Fruit fly (Drosophila melanogaster) whole organism, embryonic: ENCODE data around the gene CG31019.

Experiments
- Atf3 ChIP-seq: fragments of 200-800 bp; sonication (Bioruptor generic); optimal IDR thresholded peaks from 3 replicates; lab custom pipeline; 2016; ENCODE audit warnings: missing biosample characterization, missing genetic modification characterization
- CG14667 ChIP-seq: fragments of 200-800 bp; sonication (Bioruptor generic); IDR thresholded peaks from 2 replicates; pipeline ENCODE4 v1.3.6; 2022; ENCODE audit warnings: missing biosample characterization, missing genetic modification characterization
- CG15269 ChIP-seq: fragments of 200-800 bp; sonication (Bioruptor generic); optimal IDR thresholded peaks from 2 replicates; lab custom pipeline; 2018; ENCODE audit warnings: missing biosample characterization, mild to moderate bottlenecking, missing genetic modification characterization, moderate library complexity
- CG17385 ChIP-seq: fragments of 200-800 bp; sonication (Bioruptor generic); optimal IDR thresholded peaks from 3 replicates; lab custom pipeline; 2018; ENCODE audit warnings: missing biosample characterization, mild to moderate bottlenecking, missing genetic modification characterization
- CG2202 ChIP-seq: fragments of 200-800 bp; sonication (Bioruptor generic); optimal IDR thresholded peaks from 2 replicates; lab custom pipeline; 2018; ENCODE audit warnings: missing biosample characterization, mild to moderate bottlenecking, missing genetic modification characterization
- CG30020 ChIP-seq: fragments of 200-800 bp; optimal IDR thresholded peaks from 2 replicates; lab custom pipeline; 2019; ENCODE audit warnings: missing biosample characterization, mild to moderate bottlenecking, missing genetic modification characterization, moderate library complexity
- CG30403 ChIP-seq: fragments of 200-800 bp; sonication (Bioruptor generic); optimal IDR thresholded peaks from 3 replicates; lab custom pipeline; 2016; ENCODE audit warnings: missing biosample characterization, missing genetic modification characterization
- CG43689 ChIP-seq: fragments of 200-800 bp; sonication (Bioruptor generic); IDR thresholded peaks from 2 replicates; pipeline ENCODE4 v1.3.6; 2022; ENCODE audit warnings: missing biosample characterization, missing genetic modification characterization
- CG4404 ChIP-seq: fragments of 200-800 bp; sonication (Bioruptor generic); IDR thresholded peaks from 2 replicates; pipeline ENCODE4 v1.3.6; 2022; ENCODE audit warnings: missing biosample characterization, missing genetic modification characterization
- CG4820 ChIP-seq: fragments of 200-800 bp; sonication (Bioruptor generic); optimal IDR thresholded peaks from 3 replicates; lab custom pipeline; 2016; ENCODE audit warnings: missing biosample characterization, missing genetic modification characterization
- CG6272 ChIP-seq: fragments of 200-800 bp; sonication (Bioruptor generic); IDR thresholded peaks from 2 replicates; pipeline ENCODE4 v1.3.6; 2022; ENCODE audit warnings: missing biosample characterization, missing genetic modification characterization
- CG8388 ChIP-seq: fragments of 200-800 bp; sonication (Bioruptor generic); optimal IDR thresholded peaks from 2 replicates; lab custom pipeline; 2019; ENCODE audit warnings: missing biosample characterization, mild to moderate bottlenecking, missing genetic modification characterization, moderate library complexity
- CG8944 ChIP-seq: fragments of 200-800 bp; sonication (Bioruptor generic); optimal IDR thresholded peaks from 3 replicates; lab custom pipeline; 2016; ENCODE audit warnings: missing biosample characterization, missing genetic modification characterization
- Dad ChIP-seq: fragments of 200-800 bp; sonication (Bioruptor generic); optimal IDR thresholded peaks from 3 replicates; lab custom pipeline; 2016; ENCODE audit warnings: missing biosample characterization, missing genetic modification characterization
- Ets65A ChIP-seq: fragments of 200-800 bp; sonication (Bioruptor generic); peaks from one replicate; lab custom pipeline; 2016; ENCODE audit warnings: missing biosample characterization, missing genetic modification characterization
- Rfx ChIP-seq: fragments of 200-800 bp; sonication (Bioruptor generic); IDR thresholded peaks from 2 replicates; pipeline ENCODE4 v1.3.6; 2022; ENCODE audit warnings: missing biosample characterization, missing genetic modification characterization
- Six4 ChIP-seq: fragments of 200-800 bp; sonication (Bioruptor generic); optimal IDR thresholded peaks from 2 replicates; lab custom pipeline; 2016; ENCODE audit warnings: missing biosample characterization, missing genetic modification characterization
- Xbp1 ChIP-seq: fragments of 200-800 bp; sonication (Bioruptor generic); optimal IDR thresholded peaks from 3 replicates; lab custom pipeline; 2016; ENCODE audit warnings: missing biosample characterization, mild to moderate bottlenecking, missing genetic modification characterization
- al ChIP-seq: fragments of 200-800 bp; sonication (Bioruptor generic); IDR thresholded peaks from 2 replicates; pipeline ENCODE4 v1.3.6; 2022; ENCODE audit warnings: missing biosample characterization, missing genetic modification characterization
- ase ChIP-seq: fragments of 200-800 bp; sonication (Bioruptor generic); IDR thresholded peaks from 3 replicates; pipeline ENCODE4 v1.3.6; 2022; ENCODE audit warnings: missing biosample characterization, missing genetic modification characterization
- ash1 ChIP-seq: fragments of 200-800 bp; sonication (Bioruptor generic); optimal IDR thresholded peaks from 2 replicates; lab custom pipeline; 2018; ENCODE audit warnings: missing biosample characterization, mild to moderate bottlenecking, missing genetic modification characterization
- btn ChIP-seq: fragments of 200-800 bp; sonication (Bioruptor generic); optimal IDR thresholded peaks from 2 replicates; lab custom pipeline; 2016; ENCODE audit warnings: missing biosample characterization, missing genetic modification characterization
- cas ChIP-seq: fragments of 200-800 bp; sonication (Bioruptor generic); IDR thresholded peaks from 2 replicates; pipeline ENCODE4 v1.3.6; 2022; ENCODE audit warnings: missing biosample characterization, missing genetic modification characterization
- caup ChIP-seq: fragments of 200-800 bp; sonication (Bioruptor generic); optimal IDR thresholded peaks from 3 replicates; lab custom pipeline; 2017; ENCODE audit warnings: missing biosample characterization, mild to moderate bottlenecking, missing genetic modification characterization, moderate library complexity; ENCODE audit not compliant: severe bottlenecking
- en ChIP-seq: fragments of 200-800 bp; sonication (Bioruptor generic); optimal IDR thresholded peaks from 2 replicates; lab custom pipeline; 2016; ENCODE audit warnings: missing biosample characterization, missing genetic modification characterization
- eve ChIP-seq, 2 experiments: fragments of >200 bp; optimal IDR thresholded peaks; 2 replicates each; lab custom pipeline; 2017; ENCODE audit warnings: missing biosample characterization in 2 of 2, missing genetic modification characterization in 2 of 2
- ewg ChIP-seq: fragments of 200-800 bp; sonication (Bioruptor generic); optimal IDR thresholded peaks from 3 replicates; lab custom pipeline; 2017; ENCODE audit warnings: mild to moderate bottlenecking, missing biosample characterization, missing genetic modification reagents, missing genetic modification characterization
- klu ChIP-seq: fragments of 200-800 bp; sonication (Bioruptor generic); IDR thresholded peaks from 2 replicates; pipeline ENCODE4 v1.3.6; 2022; ENCODE audit warnings: missing biosample characterization, missing genetic modification characterization
- lbe ChIP-seq: fragments of 200-800 bp; sonication (Bioruptor generic); optimal IDR thresholded peaks from 2 replicates; lab custom pipeline; 2016; ENCODE audit warnings: missing biosample characterization, mild to moderate bottlenecking, missing genetic modification characterization
- pan ChIP-seq, 4 experiments: fragments of >200 bp in 3 of 4; fragments of 200-800 bp in 1 of 4; sonication (Bioruptor generic) in 1 of 4; optimal IDR thresholded peaks in 3 of 4; IDR thresholded peaks in 1 of 4; 2 replicates each; pipeline versions ENCODE4 v1.3.6 to Lab custom; 2017 to 2022; ENCODE audit warnings: missing biosample characterization in 2 of 4, missing genetic modification characterization in 2 of 4, mixed read lengths in 1 of 4
- pnt ChIP-seq: fragments of 200-800 bp; sonication (Bioruptor generic); optimal IDR thresholded peaks from 3 replicates; lab custom pipeline; 2016; ENCODE audit warnings: missing biosample characterization, missing genetic modification characterization
- psq ChIP-seq: fragments of 200-800 bp; sonication (Bioruptor generic); optimal IDR thresholded peaks from 2 replicates; lab custom pipeline; 2017; ENCODE audit warnings: missing biosample characterization, missing genetic modification characterization
- repo ChIP-seq: fragments of 200-800 bp; sonication (Bioruptor generic); optimal IDR thresholded peaks from 2 replicates; lab custom pipeline; 2016; ENCODE audit warnings: missing biosample characterization, missing genetic modification characterization
- sens ChIP-seq: fragments of 200-800 bp; sonication (Bioruptor generic); peaks from one replicate; lab custom pipeline; 2016; ENCODE audit warnings: missing biosample characterization, missing genetic modification characterization
- slbo ChIP-seq: fragments of 200-800 bp; sonication (Bioruptor generic); IDR thresholded peaks from 2 replicates; pipeline ENCODE4 v1.3.6; 2022; ENCODE audit warnings: missing biosample characterization, missing genetic modification characterization
- toy ChIP-seq: fragments of 200-800 bp; sonication (Bioruptor generic); IDR thresholded peaks from 2 replicates; pipeline ENCODE4 v1.3.6; 2022; ENCODE audit warnings: missing biosample characterization, missing genetic modification characterization
- zf30C ChIP-seq: fragments of 200-800 bp; sonication (Bioruptor generic); optimal IDR thresholded peaks from 3 replicates; lab custom pipeline; 2018; ENCODE audit warnings: missing biosample characterization, mild to moderate bottlenecking, missing genetic modification characterization

CG31019 gene

DNA sequence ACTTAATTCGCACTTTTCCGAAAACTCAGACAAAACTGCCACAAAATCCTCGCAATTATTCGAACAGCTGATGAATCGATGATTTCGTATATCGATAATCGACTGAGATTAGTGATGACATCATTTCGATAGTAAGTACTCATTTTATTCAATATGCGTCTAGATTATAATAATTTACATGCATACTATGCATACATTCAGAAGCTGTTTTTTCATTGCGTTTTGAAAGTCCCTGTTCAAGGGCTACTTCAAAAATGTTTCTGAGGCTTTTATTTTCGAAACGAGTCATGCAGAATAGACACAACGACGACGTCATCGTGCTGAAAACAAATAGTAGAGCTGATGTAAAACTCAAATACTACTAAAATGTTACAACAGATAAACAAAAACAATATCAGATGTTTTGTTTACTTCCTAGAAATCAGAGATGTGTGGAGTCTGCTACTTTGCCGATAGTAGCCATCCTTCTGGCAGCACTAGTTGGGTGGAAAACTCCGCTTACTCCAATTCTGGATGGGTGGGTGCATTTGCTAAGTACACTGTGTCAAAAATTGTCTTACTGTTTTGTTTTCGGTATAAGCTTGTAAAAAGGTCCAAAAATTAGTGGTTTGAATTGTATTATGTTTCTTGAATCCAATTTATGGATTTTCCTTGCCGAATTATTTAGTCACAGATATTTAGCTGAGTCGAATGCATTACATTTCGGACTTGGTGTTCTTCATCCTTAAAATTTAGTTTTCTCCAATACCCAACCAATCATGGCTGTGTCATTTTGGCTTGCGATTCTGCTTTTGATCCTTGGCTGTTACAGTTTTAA, 4.8 kb downstream of the CG31019 start, which contains the start of the genes CG2246 and CG31021 (continued):
- TF ChIP-seq CG6272 (peak; percentile 64), zf30C (GFP tag; lab: Kevin White, UChicago) (peak; percentile 95), klu (GFP tag; lab: Robert Waterston, UW) (peak; percentile 39; the same call in 1 of the 2 replicates), CG14667 (GFP tag; lab: Robert Waterston, UW) (no peak), cas (GFP tag; lab: Robert Waterston, UW) (no peak), pan (optimal IDR thresholded peaks at IDR 0.05; lab: Kevin White, UChicago) (no peak), pan (GFP tag; optimal IDR thresholded peaks at IDR 0.05 in 1 of 2, IDR thresholded peaks at IDR 0.05 in 1 of 2) (peak in 1 of 2 experiments; percentile 29), eve (GFP tag; optimal IDR thresholded peaks at IDR 0.05; lab: Kevin White, UChicago) (peak in 1 of 2 experiments; percentile 55), lbe (GFP tag; lab: Kevin White, UChicago) (no peak), CG43689 (GFP tag; lab: Robert Waterston, UW) (no peak), caup (GFP tag; lab: Kevin White, UChicago) (peak; percentile 9), btn (GFP tag; lab: Kevin White, UChicago) (no peak), ase (GFP tag; lab: Robert Waterston, UW) (no peak; the same call in 2 of the 3 replicates), CG2202 (no peak), ewg (peak; percentile 5), CG17385 (GFP tag; lab: Kevin White, UChicago) (peak; percentile 0), Atf3 (GFP tag; lab: Kevin White, UChicago) (peak; percentile 67), pnt (GFP tag; lab: Kevin White, UChicago) (peak; percentile 66), al (peak; percentile 43; the same call in 1 of the 2 replicates)

DNA sequence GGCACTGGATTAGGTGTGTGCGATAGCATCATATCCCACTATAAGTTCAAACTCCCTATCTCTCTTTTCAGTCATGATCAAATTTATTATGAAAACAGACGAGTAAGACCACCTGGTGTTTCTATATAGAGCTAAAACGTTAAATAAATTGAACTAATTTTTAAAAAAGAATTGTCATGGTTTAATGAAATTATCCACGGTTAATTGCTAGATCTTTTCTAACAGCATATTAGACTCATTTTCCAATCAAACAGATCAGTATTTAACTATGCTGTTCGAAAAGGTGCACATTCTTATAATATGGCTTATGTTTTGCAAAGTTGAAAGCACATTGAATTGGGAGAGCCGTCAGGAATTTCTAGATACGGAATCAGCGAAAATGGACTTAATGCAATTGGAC, 7.1 kb downstream of the CG31019 start, which contains the start of gene PH4alphaNE3:
PH4alphaNE3 (plus strand) TSS at position 301 of the 400 bp plus-strand sequence.
- TF ChIP-seq ash1 (no peak), CG4820 (GFP tag; lab: Kevin White, UChicago) (no peak), CG8944 (GFP tag; lab: Kevin White, UChicago) (no peak), Ets65A (GFP tag; lab: Kevin White, UChicago) (peak; percentile 19), Xbp1 (GFP tag; lab: Kevin White, UChicago) (no peak), slbo (GFP tag; lab: Robert Waterston, UW) (no peak), CG4404 (GFP tag; lab: Robert Waterston, UW) (no peak), en (no peak), sens (peak; percentile 26)

DNA sequence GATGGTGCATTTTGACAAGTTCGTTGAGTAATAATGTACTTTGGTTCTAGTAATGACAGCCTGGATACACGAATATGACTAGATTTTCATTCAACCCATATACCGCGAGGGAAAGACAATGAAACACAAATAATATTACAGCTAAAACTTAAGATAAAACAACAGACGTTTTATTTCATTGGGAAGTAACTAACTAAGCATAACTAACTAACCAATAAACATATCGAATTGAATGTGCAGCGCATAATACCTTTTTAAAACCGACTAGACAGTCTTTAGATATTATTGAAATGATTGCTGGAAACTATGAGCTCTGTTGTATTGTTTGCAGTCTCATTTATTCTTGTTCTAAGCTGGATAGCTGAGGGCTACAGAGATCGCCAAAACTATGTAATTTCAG, 9.1 kb downstream of the CG31019 start, which contains the start of gene CG31016:
CG31016 (plus strand) TSS at position 301 of the 400 bp plus-strand sequence.
- TF ChIP-seq CG30020 (tag; lab: Kevin White, UChicago), result no peak
- TF ChIP-seq Rfx (GFP tag; lab: Robert Waterston, UW), result no peak
- no peak for TF ChIP-seq toy
- no peak for TF ChIP-seq Dad (GFP tag; lab: Kevin White, UChicago)
- TF ChIP-seq Six4 (GFP tag; lab: Kevin White, UChicago), result no peak
- TF ChIP-seq CG15269, result no peak
- TF ChIP-seq CG8388 (GFP tag; lab: Kevin White, UChicago), result no peak
- no peak for TF ChIP-seq psq (GFP tag; lab: Kevin White, UChicago)
- TF ChIP-seq pnt (GFP tag; lab: Kevin White, UChicago), result no peak
- TF ChIP-seq CG30403 (GFP tag; lab: Kevin White, UChicago), result no peak
- TF ChIP-seq repo (GFP tag; lab: Kevin White, UChicago), result no peak
